Worm (Caenorhabditis elegans): ENCODE results near the gene Y38H6C.25.

DNA sequence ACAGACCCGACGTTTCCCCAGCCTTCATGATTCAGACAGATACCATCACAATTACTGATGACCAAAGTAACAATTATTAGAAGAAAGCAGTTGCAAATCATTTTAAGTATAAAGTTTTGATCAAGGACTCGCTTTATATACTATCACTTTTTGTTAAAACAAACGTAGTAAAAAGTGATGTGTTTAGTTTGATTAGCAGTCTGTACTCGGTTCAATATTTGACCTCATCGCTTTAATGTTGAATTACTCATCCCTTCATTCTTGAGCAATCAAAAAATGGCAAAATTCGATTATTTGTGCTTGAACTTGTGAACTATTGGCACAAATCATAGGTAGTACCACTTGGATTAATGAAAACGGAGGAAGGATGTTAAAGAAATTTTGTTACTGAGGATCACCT lies 39.2 kb downstream of the Y38H6C.25 start, which contains the start of gene abf-4:
- TF ChIP-seq nhr-28 (tag; optimal IDR thresholded peaks at IDR 0.05), result no peak
- no peak for TF ChIP-seq zag-1 (tag; optimal IDR thresholded peaks at IDR 0.05)
- TF ChIP-seq snpc-4 (tag; optimal IDR thresholded peaks at IDR 0.05), result no peak
- no peak for TF ChIP-seq lin-39 (tag; optimal IDR thresholded peaks at IDR 0.05)
- TF ChIP-seq egl-5 (tag; optimal IDR thresholded peaks at IDR 0.05), result no peak
- TF ChIP-seq fkh-2 (tag; optimal IDR thresholded peaks at IDR 0.05), result no peak
- TF ChIP-seq fos-1 (tag; optimal IDR thresholded peaks at IDR 0.05), result no peak
- no peak for TF ChIP-seq ama-1 (optimal IDR thresholded peaks at IDR 0.05)
- no peak for TF ChIP-seq unc-62 (GFP tag; optimal IDR thresholded peaks at IDR 0.05)
- TF ChIP-seq elt-2 (tag; optimal IDR thresholded peaks at IDR 0.05), result no peak
- no peak for TF ChIP-seq fkh-10 (GFP tag; optimal IDR thresholded peaks at IDR 0.05)
- TF ChIP-seq skn-1 (tag; optimal IDR thresholded peaks at IDR 0.05), result no peak
- no peak for TF ChIP-seq elt-3 (tag; optimal IDR thresholded peaks at IDR 0.05)
- TF ChIP-seq jun-1 (tag; optimal IDR thresholded peaks at IDR 0.05), result no peak
